Fruit fly (Drosophila melanogaster) whole organism, embryonic: ENCODE data around the gene mRpL28.

ENCODE experiments used
- Ada2b ChIP-seq: fragments of 200-800 bp; sonication (Bioruptor generic); IDR thresholded peaks from 2 replicates; pipeline ENCODE4 v1.3.6; 2022; ENCODE audit warnings: missing biosample characterization, missing genetic modification characterization
- Atf6 ChIP-seq: fragments of 200-800 bp; sonication (Bioruptor generic); IDR thresholded peaks from 2 replicates; pipeline ENCODE4 v1.3.6; 2022; ENCODE audit warnings: missing biosample characterization, missing genetic modification characterization
- Bteb2 ChIP-seq: fragments of 200-800 bp; sonication (Bioruptor generic); optimal IDR thresholded peaks from 2 replicates; lab custom pipeline; 2016; ENCODE audit warnings: missing biosample characterization, missing genetic modification characterization
- CG14050 ChIP-seq: fragments of 200-800 bp; sonication (Bioruptor generic); IDR thresholded peaks from 3 replicates; pipeline ENCODE4 v1.3.6; 2022; ENCODE audit warnings: missing biosample characterization, missing genetic modification characterization
- CG14667 ChIP-seq: fragments of 200-800 bp; sonication (Bioruptor generic); IDR thresholded peaks from 2 replicates; pipeline ENCODE4 v1.3.6; 2022; ENCODE audit warnings: missing biosample characterization, missing genetic modification characterization
- CG17359 ChIP-seq: fragments of 200-800 bp; sonication (Bioruptor generic); optimal IDR thresholded peaks from 3 replicates; lab custom pipeline; 2018; ENCODE audit warnings: missing biosample characterization, mild to moderate bottlenecking, missing genetic modification characterization, moderate library complexity
- CG17568 ChIP-seq: fragments of 200-800 bp; sonication (Bioruptor generic); optimal IDR thresholded peaks from 2 replicates; lab custom pipeline; 2018; ENCODE audit warnings: missing biosample characterization, mild to moderate bottlenecking, missing genetic modification characterization, moderate library complexity
- CG17612 ChIP-seq: fragments of 200-800 bp; sonication (Bioruptor generic); IDR thresholded peaks from 2 replicates; pipeline ENCODE4 v1.3.6; 2022; ENCODE audit warnings: missing biosample characterization, missing genetic modification characterization
- CG17912 ChIP-seq: fragments of 200-800 bp; sonication (Bioruptor generic); optimal IDR thresholded peaks from 2 replicates; lab custom pipeline; 2018; ENCODE audit warnings: missing biosample characterization, mild to moderate bottlenecking, missing genetic modification characterization
- CG1832 ChIP-seq: fragments of 200-800 bp; sonication (Bioruptor generic); optimal IDR thresholded peaks from 2 replicates; lab custom pipeline; 2017; ENCODE audit warnings: missing biosample characterization, mild to moderate bottlenecking, missing genetic modification characterization, inconsistent platforms
- CG18619 ChIP-seq: fragments of 200-800 bp; sonication (Bioruptor generic); optimal IDR thresholded peaks from 3 replicates; lab custom pipeline; 2017; ENCODE audit warnings: missing biosample characterization, mild to moderate bottlenecking, missing genetic modification characterization
- CG2120 ChIP-seq: fragments of 200-800 bp; sonication (Bioruptor generic); optimal IDR thresholded peaks from 3 replicates; lab custom pipeline; 2016; ENCODE audit warnings: missing biosample characterization, missing genetic modification characterization
- CG2129 ChIP-seq: fragments of 200-800 bp; sonication (Bioruptor generic); IDR thresholded peaks from 2 replicates; pipeline ENCODE4 v1.3.6; 2022; ENCODE audit warnings: missing biosample characterization, missing genetic modification characterization; ENCODE audit not compliant: partially characterized antibody
- CG30403 ChIP-seq: fragments of 200-800 bp; sonication (Bioruptor generic); optimal IDR thresholded peaks from 3 replicates; lab custom pipeline; 2016; ENCODE audit warnings: missing biosample characterization, missing genetic modification characterization
- CG3065 ChIP-seq: fragments of 200-800 bp; sonication (Bioruptor generic); optimal IDR thresholded peaks from 2 replicates; lab custom pipeline; 2016; ENCODE audit warnings: missing biosample characterization, missing genetic modification characterization
- CG32767 ChIP-seq: fragments of 200-800 bp; sonication (Bioruptor generic); IDR thresholded peaks from 2 replicates; pipeline ENCODE4 v1.3.6; 2022; ENCODE audit warnings: missing biosample characterization, missing genetic modification characterization
- CG34422 ChIP-seq: fragments of 200-800 bp; sonication (Bioruptor generic); IDR thresholded peaks from 3 replicates; pipeline ENCODE4 v1.3.6; 2022; ENCODE audit warnings: missing biosample characterization, missing genetic modification characterization
- CG3847 ChIP-seq: fragments of 200-800 bp; sonication (Bioruptor generic); IDR thresholded peaks from 2 replicates; pipeline ENCODE4 v1.3.6; 2022; ENCODE audit warnings: missing biosample characterization, missing genetic modification characterization
- CG6272 ChIP-seq: fragments of 200-800 bp; sonication (Bioruptor generic); IDR thresholded peaks from 2 replicates; pipeline ENCODE4 v1.3.6; 2022; ENCODE audit warnings: missing biosample characterization, missing genetic modification characterization
- CG6765 ChIP-seq: fragments of 200-800 bp; sonication (Bioruptor generic); optimal IDR thresholded peaks from 3 replicates; lab custom pipeline; 2017; ENCODE audit warnings: missing biosample characterization, mild to moderate bottlenecking, missing genetic modification characterization
- CG7786 ChIP-seq: fragments of 200-800 bp; sonication (Bioruptor generic); optimal IDR thresholded peaks from 2 replicates; lab custom pipeline; 2016; ENCODE audit warnings: missing biosample characterization, missing genetic modification characterization
- CG7928 ChIP-seq: fragments of 200-800 bp; sonication (Bioruptor generic); optimal IDR thresholded peaks from 2 replicates; lab custom pipeline; 2017; ENCODE audit warnings: missing biosample characterization, mild to moderate bottlenecking, missing genetic modification characterization
- CG7963 ChIP-seq: fragments of 200-800 bp; sonication (Bioruptor generic); IDR thresholded peaks from 3 replicates; pipeline ENCODE4 v1.3.6; 2022; ENCODE audit warnings: missing biosample characterization, missing genetic modification characterization; ENCODE audit not compliant: partially characterized antibody
- CG9437 ChIP-seq: fragments of 200-800 bp; sonication (Bioruptor generic); optimal IDR thresholded peaks from 2 replicates; lab custom pipeline; 2018; ENCODE audit warnings: missing biosample characterization, mild to moderate bottlenecking, missing genetic modification characterization
- Deaf1 ChIP-seq: fragments of 200-800 bp; optimal IDR thresholded peaks from 3 replicates; lab custom pipeline; 2019; ENCODE audit warnings: missing biosample characterization, mild to moderate bottlenecking, missing genetic modification characterization, moderate library complexity
- Dip3 ChIP-seq: fragments of 200-800 bp; sonication (Bioruptor generic); optimal IDR thresholded peaks from 3 replicates; lab custom pipeline; 2016; ENCODE audit warnings: missing biosample characterization, missing genetic modification characterization
- Elba2 ChIP-seq: fragments of 200-800 bp; sonication (Bioruptor generic); optimal IDR thresholded peaks from 3 replicates; lab custom pipeline; 2016; ENCODE audit warnings: missing biosample characterization, missing genetic modification characterization
- Hey ChIP-seq: fragments of 200-800 bp; sonication (Bioruptor generic); optimal IDR thresholded peaks from 3 replicates; lab custom pipeline; 2018; ENCODE audit warnings: missing biosample characterization, mild to moderate bottlenecking, missing genetic modification characterization
- Jarid2 ChIP-seq: fragments of 200-800 bp; sonication (Bioruptor generic); optimal IDR thresholded peaks from 3 replicates; lab custom pipeline; 2017; ENCODE audit warnings: mild to moderate bottlenecking, missing biosample characterization, missing genetic modification reagents, missing genetic modification characterization
- Mad ChIP-seq: fragments of 200-800 bp; sonication (Bioruptor generic); optimal IDR thresholded peaks from 2 replicates; lab custom pipeline; 2016; ENCODE audit warnings: missing biosample characterization, missing genetic modification characterization
- Nf-YA ChIP-seq: fragments of 200-800 bp; sonication (Bioruptor generic); IDR thresholded peaks from 2 replicates; pipeline ENCODE4 v1.3.6; 2022; ENCODE audit warnings: missing biosample characterization, missing genetic modification characterization
- Stat92E ChIP-seq, 3 experiments: fragments of >200 bp in 2 of 3; fragments of 200-800 bp in 1 of 3; sonication (Bioruptor generic) in 1 of 3; optimal IDR thresholded peaks; 2 replicates each; lab custom pipeline; 2017 to 2019; ENCODE audit warnings: missing biosample characterization in 3 of 3, missing genetic modification characterization in 3 of 3, mild to moderate bottlenecking in 1 of 3, moderate library complexity in 1 of 3
- aop ChIP-seq: fragments of 200-800 bp; sonication (Bioruptor generic); IDR thresholded peaks from 2 replicates; pipeline ENCODE4 v1.3.6; 2022; ENCODE audit warnings: missing biosample characterization, missing genetic modification characterization
- caup ChIP-seq: fragments of 200-800 bp; sonication (Bioruptor generic); optimal IDR thresholded peaks from 3 replicates; lab custom pipeline; 2017; ENCODE audit warnings: missing biosample characterization, mild to moderate bottlenecking, missing genetic modification characterization, moderate library complexity; ENCODE audit not compliant: severe bottlenecking
- chm ChIP-seq: fragments of 200-800 bp; sonication (Bioruptor generic); IDR thresholded peaks from 2 replicates; pipeline ENCODE4 v1.3.6; 2022; ENCODE audit warnings: missing biosample characterization, missing genetic modification characterization
- en ChIP-seq: fragments of 200-800 bp; sonication (Bioruptor generic); optimal IDR thresholded peaks from 2 replicates; lab custom pipeline; 2016; ENCODE audit warnings: missing biosample characterization, missing genetic modification characterization
- ewg ChIP-seq: fragments of 200-800 bp; sonication (Bioruptor generic); optimal IDR thresholded peaks from 3 replicates; lab custom pipeline; 2017; ENCODE audit warnings: mild to moderate bottlenecking, missing biosample characterization, missing genetic modification reagents, missing genetic modification characterization
- gt ChIP-seq: fragments of 200-800 bp; sonication (Bioruptor generic); IDR thresholded peaks from 2 replicates; pipeline ENCODE4 v1.3.6; 2022; ENCODE audit warnings: missing biosample characterization, missing genetic modification characterization
- jigr1 ChIP-seq: fragments of 200-800 bp; sonication (Bioruptor generic); IDR thresholded peaks from 3 replicates; pipeline ENCODE4 v1.3.6; 2022; ENCODE audit warnings: missing biosample characterization, missing genetic modification characterization
- jing ChIP-seq: fragments of 200-800 bp; sonication (Bioruptor generic); optimal IDR thresholded peaks from 2 replicates; lab custom pipeline; 2018; ENCODE audit warnings: missing biosample characterization, mild to moderate bottlenecking, missing genetic modification characterization
- kni ChIP-seq: fragments of 200-800 bp; sonication (Bioruptor generic); optimal IDR thresholded peaks from 3 replicates; lab custom pipeline; 2017; ENCODE audit warnings: mild to moderate bottlenecking, missing biosample characterization, missing genetic modification reagents, missing genetic modification characterization
- knrl ChIP-seq: fragments of 200-800 bp; sonication (Bioruptor generic); IDR thresholded peaks from 3 replicates; pipeline ENCODE4 v1.3.6; 2022; ENCODE audit warnings: missing biosample characterization, missing genetic modification characterization; ENCODE audit not compliant: partially characterized antibody
- lbe ChIP-seq: fragments of 200-800 bp; sonication (Bioruptor generic); optimal IDR thresholded peaks from 2 replicates; lab custom pipeline; 2016; ENCODE audit warnings: missing biosample characterization, mild to moderate bottlenecking, missing genetic modification characterization
- nerfin-2 ChIP-seq: fragments of 200-800 bp; sonication (Bioruptor generic); IDR thresholded peaks from 2 replicates; pipeline ENCODE4 v1.3.6; 2022; ENCODE audit warnings: missing biosample characterization, missing genetic modification characterization; ENCODE audit not compliant: partially characterized antibody
- prd ChIP-seq, 3 experiments: fragments of >200 bp in 2 of 3; fragments of 200-800 bp in 1 of 3; sonication (Bioruptor generic) in 1 of 3; optimal IDR thresholded peaks in 2 of 3; IDR thresholded peaks in 1 of 3; 2 replicates in 2 of 3; 3 replicates in 1 of 3; pipeline versions ENCODE4 v1.3.6 to Lab custom; 2017 to 2022; ENCODE audit warnings: missing biosample characterization in 1 of 3, missing genetic modification characterization in 1 of 3
- pum ChIP-seq: fragments of 200-800 bp; sonication (Bioruptor generic); optimal IDR thresholded peaks from 2 replicates; lab custom pipeline; 2016; ENCODE audit warnings: missing biosample characterization, missing genetic modification characterization
- ssp ChIP-seq: fragments of 200-800 bp; sonication (Bioruptor generic); IDR thresholded peaks from 2 replicates; pipeline ENCODE4 v1.3.6; 2022; ENCODE audit warnings: missing biosample characterization, missing genetic modification characterization
- stc ChIP-seq: fragments of 200-800 bp; sonication (Bioruptor generic); IDR thresholded peaks from 2 replicates; pipeline ENCODE4 v1.3.6; 2022; ENCODE audit warnings: missing biosample characterization, missing genetic modification characterization
- tna ChIP-seq: fragments of 200-800 bp; sonication (Bioruptor generic); IDR thresholded peaks from 2 replicates; pipeline ENCODE4 v1.3.6; 2022; ENCODE audit warnings: missing biosample characterization, missing genetic modification characterization; ENCODE audit not compliant: partially characterized antibody

Gene mRpL28

dm6 chr2L:4976988-4977551 is 3.3 kb downstream of the mRpL28 start, which contains the start of the genes Gmd and CG3792 (continued):
- peak; percentile 93 for TF ChIP-seq CG14050 (GFP tag; lab: Robert Waterston, UW)
- TF ChIP-seq ssp (GFP tag; lab: Robert Waterston, UW) = peak; percentile 91
- no peak for TF ChIP-seq CG1832 (GFP tag; lab: Kevin White, UChicago)
- peak; percentile 91 for TF ChIP-seq lbe (GFP tag; lab: Kevin White, UChicago)
- peak; percentile 90 for TF ChIP-seq caup (GFP tag; lab: Kevin White, UChicago)
- peak; percentile 87 for TF ChIP-seq gt (GFP tag; lab: Robert Waterston, UW)
- peak; percentile 93 for TF ChIP-seq CG14667
- TF ChIP-seq CG17568 = no peak
- TF ChIP-seq ewg (GFP tag; lab: Kevin White, UChicago) = peak; percentile 89
- peak; percentile 72 for TF ChIP-seq CG7928 (GFP tag; lab: Kevin White, UChicago)
- TF ChIP-seq CG32767 (GFP tag; lab: Robert Waterston, UW) = peak; percentile 95
- TF ChIP-seq CG17359 (tag; lab: Kevin White, UChicago) = peak; percentile 95
- TF ChIP-seq CG17612 (GFP tag; lab: Robert Waterston, UW) = peak; percentile 91
- TF ChIP-seq CG3065 (GFP tag; lab: Kevin White, UChicago) = peak; percentile 79
- TF ChIP-seq CG18619 (GFP tag; lab: Kevin White, UChicago) = peak; percentile 93
- TF ChIP-seq CG6765 (GFP tag; lab: Kevin White, UChicago) = peak; percentile 90
- peak; percentile 86 for TF ChIP-seq Nf-YA (GFP tag; lab: Robert Waterston, UW)
- peak; percentile 89 for TF ChIP-seq en (GFP tag; lab: Kevin White, UChicago)
- peak; percentile 77 for TF ChIP-seq kni (GFP tag; lab: Kevin White, UChicago)
- no peak for TF ChIP-seq Hey
- TF ChIP-seq CG34422 (GFP tag; lab: Robert Waterston, UW) = peak; percentile 98
- peak; percentile 97 for TF ChIP-seq Atf6
- peak; percentile 90 for TF ChIP-seq Mad (GFP tag; lab: Kevin White, UChicago)
- peak; percentile 95 for TF ChIP-seq stc (GFP tag; lab: Robert Waterston, UW)
- peak; percentile 92 for TF ChIP-seq Dip3 (GFP tag; lab: Kevin White, UChicago)
- TF ChIP-seq CG30403 (GFP tag; lab: Kevin White, UChicago) = peak; percentile 97
- TF ChIP-seq Stat92E (GFP tag; optimal IDR thresholded peaks at IDR 0.05; lab: Kevin White, UChicago) = peak in 1 of 3 experiments; percentile 82
- peak; percentile 93 for TF ChIP-seq CG7786 (GFP tag; lab: Kevin White, UChicago)
- no peak; the same call in 1 of the 2 replicates for TF ChIP-seq aop
- TF ChIP-seq knrl (GFP tag; lab: Robert Waterston, UW) = peak; percentile 87
- TF ChIP-seq CG17912 (GFP tag; lab: Kevin White, UChicago) = peak; percentile 64
- peak; percentile 97 for TF ChIP-seq CG2120 (GFP tag; lab: Kevin White, UChicago)
- peak; percentile 92 for TF ChIP-seq nerfin-2 (GFP tag; lab: Robert Waterston, UW)
- TF ChIP-seq Bteb2 (GFP tag; lab: Kevin White, UChicago) = peak; percentile 94
- TF ChIP-seq Elba2 (GFP tag; lab: Kevin White, UChicago) = peak; percentile 90
- peak; percentile 91 for TF ChIP-seq CG9437 (GFP tag; lab: Kevin White, UChicago)
- peak; percentile 67 for TF ChIP-seq tna (GFP tag; lab: Robert Waterston, UW)
- no peak for TF ChIP-seq Jarid2 (GFP tag; lab: Kevin White, UChicago)
- peak; percentile 91 for TF ChIP-seq chm (GFP tag; lab: Robert Waterston, UW)
- TF ChIP-seq Ada2b (GFP tag; lab: Robert Waterston, UW) = peak; percentile 96
- peak; percentile 91 for TF ChIP-seq jigr1 (GFP tag; lab: Robert Waterston, UW)
- no peak for TF ChIP-seq Deaf1 (tag; lab: Kevin White, UChicago)
- TF ChIP-seq CG7963 (GFP tag; lab: Robert Waterston, UW) = peak; percentile 76
- TF ChIP-seq prd (optimal IDR thresholded peaks at IDR 0.05; lab: Kevin White, UChicago) = no peak
- TF ChIP-seq prd (GFP tag; IDR thresholded peaks at IDR 0.05; lab: Robert Waterston, UW) = peak; percentile 97
- TF ChIP-seq CG6272 = peak; percentile 96
- peak; percentile 94 for TF ChIP-seq pum (GFP tag; lab: Kevin White, UChicago)
- TF ChIP-seq CG2129 = peak; percentile 56
- no peak for TF ChIP-seq jing
- peak; percentile 97 for TF ChIP-seq CG3847
